Worm (Caenorhabditis elegans) whole organism, L4/young adult: ENCODE measurements around the gene rbf-1.

Experiments
- W03F9.2 ChIP-seq: fragments of 150-350 bp; optimal IDR thresholded peaks from 2 replicates; lab custom pipeline; 2014; ENCODE audit warnings: missing biosample characterization, missing genetic modification characterization
- dao-5 ChIP-seq: sonication (generic microtip); optimal IDR thresholded peaks from 2 replicates; lab custom pipeline; 2016; ENCODE audit warnings: missing genotype, missing genetic modification characterization, moderate library complexity, missing compliant biosample characterization
- him-1 ChIP-seq: sonication (generic microtip); optimal IDR thresholded peaks from 2 replicates; lab custom pipeline; 2016; ENCODE audit warnings: missing genotype, missing genetic modification reagents, missing genetic modification characterization, missing compliant biosample characterization

ce11 chrIII:6713266-6713665 is 37.7 kb downstream of the rbf-1 start, which contains the start of gene F37A4.4:
- TF ChIP-seq him-1 (tag; lab: Kevin White, UChicago), result no peak
- TF ChIP-seq W03F9.2 (tag; lab: Kevin White, UChicago), result no peak
- no peak for TF ChIP-seq dao-5 (tag; lab: Kevin White, UChicago)
